Worm (Caenorhabditis elegans) whole organism, L4/young adult: ENCODE data around the gene lim-4.

Experiments used
- W03F9.2 ChIP-seq: fragments of 150-350 bp; optimal IDR thresholded peaks from 2 replicates; lab custom pipeline; 2014; ENCODE audit warnings: missing biosample characterization, missing genetic modification characterization
- dao-5 ChIP-seq: sonication (generic microtip); optimal IDR thresholded peaks from 2 replicates; lab custom pipeline; 2016; ENCODE audit warnings: missing genotype, missing genetic modification characterization, moderate library complexity, missing compliant biosample characterization
- him-1 ChIP-seq: sonication (generic microtip); optimal IDR thresholded peaks from 2 replicates; lab custom pipeline; 2016; ENCODE audit warnings: missing genotype, missing genetic modification reagents, missing genetic modification characterization, missing compliant biosample characterization

The lim-4 gene

DNA sequence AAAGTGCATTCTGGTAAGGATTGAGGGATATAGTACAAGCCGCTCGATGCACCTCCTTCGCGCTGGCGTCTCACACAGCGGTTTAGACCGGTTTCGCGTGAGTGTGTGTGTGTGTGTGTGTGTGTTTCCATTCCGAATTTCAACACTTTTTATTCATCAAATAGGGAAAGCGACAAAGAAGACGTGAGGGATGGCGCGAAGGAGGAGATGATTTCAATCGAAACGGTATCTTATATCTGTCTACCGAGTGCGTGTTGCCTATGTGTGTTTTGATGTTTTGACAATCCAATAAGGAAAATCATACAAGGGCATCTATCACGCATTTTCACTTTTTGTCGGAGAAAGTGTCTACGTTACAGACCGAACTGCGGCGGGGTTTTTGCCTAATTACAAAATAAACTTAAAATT, 35.6 kb downstream of the lim-4 start:
- TF ChIP-seq him-1 (tag; lab: Kevin White, UChicago) (no peak), W03F9.2 (tag; lab: Kevin White, UChicago) (no peak), dao-5 (tag; lab: Kevin White, UChicago) (no peak)

DNA sequence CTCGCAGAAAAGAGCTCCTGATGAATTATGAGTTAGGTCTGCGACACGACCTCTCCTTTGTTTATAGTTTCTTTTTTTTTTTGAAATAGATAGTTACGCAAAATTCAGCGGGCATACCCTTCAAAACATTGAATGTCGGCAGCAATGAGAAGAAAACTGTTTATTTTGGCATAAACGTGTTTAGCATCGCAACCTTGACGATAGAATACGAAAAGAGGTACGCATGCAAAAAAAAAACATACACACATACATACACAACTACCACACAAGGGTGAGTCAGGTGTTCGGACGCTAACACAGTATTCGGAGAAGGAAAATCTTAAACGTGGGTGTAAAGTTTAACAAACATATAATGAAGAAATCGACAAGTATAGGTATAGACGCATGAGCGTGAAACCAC, 37.7 kb downstream of the lim-4 start:
- TF ChIP-seq dao-5 (tag; lab: Kevin White, UChicago) (no peak), W03F9.2 (tag; lab: Kevin White, UChicago) (no peak)

DNA sequence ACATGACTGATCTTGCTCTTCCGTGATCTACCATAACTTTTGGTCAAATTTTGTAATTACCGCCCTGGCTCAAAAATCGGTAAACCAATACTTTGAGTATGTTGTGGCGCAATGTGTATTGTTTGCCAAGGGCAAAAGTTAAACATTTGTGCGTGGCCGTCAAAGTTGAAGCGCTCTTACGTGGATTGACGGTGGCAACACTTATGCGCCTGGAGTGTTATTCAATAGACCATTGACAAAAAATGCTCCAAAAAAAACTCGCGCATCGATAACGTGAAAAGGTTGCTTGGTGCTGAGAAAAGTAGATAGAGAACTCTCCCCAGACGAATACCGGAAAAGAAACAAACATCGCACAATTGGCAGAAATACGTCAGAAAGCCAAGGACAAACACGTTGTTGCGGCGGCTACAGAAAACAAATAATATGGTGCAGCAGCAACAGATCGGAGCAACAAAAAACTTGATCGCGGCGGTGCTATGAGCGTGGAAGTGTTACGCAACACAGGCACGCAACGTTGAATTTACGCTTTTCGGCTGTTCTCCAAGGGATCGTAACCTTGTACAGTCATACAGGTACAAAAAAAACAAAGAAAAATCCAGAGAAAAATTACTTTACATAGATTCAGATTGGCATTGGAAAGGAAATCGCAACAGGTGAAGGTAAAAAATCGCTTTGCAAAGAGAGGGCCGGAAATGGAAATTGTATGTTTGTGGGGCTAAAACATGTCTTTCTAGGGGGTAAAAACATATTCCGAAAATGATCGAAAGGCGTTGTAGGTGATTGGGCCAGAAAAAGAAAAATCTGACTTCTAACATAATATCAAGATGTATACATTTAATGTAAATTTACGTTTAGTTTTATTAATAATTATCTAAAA, 39.1 kb downstream of the lim-4 start:
- TF ChIP-seq him-1 (tag; lab: Kevin White, UChicago) (no peak), W03F9.2 (tag; lab: Kevin White, UChicago) (no peak), dao-5 (tag; lab: Kevin White, UChicago) (no peak)

DNA sequence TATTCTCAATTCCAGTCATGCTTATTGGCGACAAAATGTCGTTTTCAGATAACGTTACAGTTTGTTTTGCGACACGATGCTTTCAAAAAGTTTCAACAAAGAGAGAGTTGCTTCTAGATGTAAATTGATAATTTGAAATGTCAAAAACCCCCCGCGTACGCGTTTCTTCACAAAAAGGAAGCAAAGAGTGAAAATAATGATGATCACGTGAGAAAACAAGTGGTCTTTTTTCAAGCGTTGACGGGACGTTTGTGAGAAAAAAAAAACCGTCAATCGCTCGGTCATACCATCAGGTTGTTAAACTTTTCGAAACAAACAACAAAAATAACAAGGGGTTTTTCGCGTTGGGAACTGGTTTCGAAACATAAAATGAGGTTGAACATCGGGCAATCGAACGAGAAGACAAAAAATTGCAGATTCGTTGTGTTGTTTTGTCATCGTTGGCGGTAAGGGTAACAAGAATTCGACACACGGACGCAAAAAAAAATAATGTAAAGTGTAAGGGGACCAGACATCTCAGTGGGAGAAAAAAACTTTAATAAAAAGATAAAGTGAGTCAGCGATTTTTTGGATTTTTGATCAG, 41.2 kb downstream of the lim-4 start:
- TF ChIP-seq dao-5 (tag; lab: Kevin White, UChicago) (no peak), him-1 (tag; lab: Kevin White, UChicago) (no peak), W03F9.2 (tag; lab: Kevin White, UChicago) (peak; percentile 68)

DNA sequence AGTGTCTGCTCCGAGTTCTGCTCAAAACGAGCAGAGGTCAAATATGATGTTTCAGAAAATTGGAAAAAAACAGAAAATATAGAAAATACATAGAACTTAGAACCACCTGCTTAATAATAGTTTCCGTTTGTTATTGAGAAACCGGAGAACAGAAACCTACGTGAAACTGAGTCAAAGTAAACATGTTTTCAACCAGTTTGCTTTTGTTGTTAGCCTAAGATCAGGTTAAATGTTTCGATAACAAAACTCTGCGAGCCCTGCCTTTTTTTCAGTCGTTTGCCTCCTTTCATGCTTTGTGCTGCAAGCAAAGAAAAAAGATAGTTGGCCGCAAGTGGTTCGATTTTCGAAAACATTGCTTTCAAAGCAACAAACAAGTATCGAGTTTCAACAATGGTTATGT, 42.5 kb downstream of the lim-4 start:
- no peak for TF ChIP-seq dao-5 (tag; lab: Kevin White, UChicago)
- TF ChIP-seq him-1 (tag; lab: Kevin White, UChicago) = no peak
- TF ChIP-seq W03F9.2 (tag; lab: Kevin White, UChicago) = no peak

DNA sequence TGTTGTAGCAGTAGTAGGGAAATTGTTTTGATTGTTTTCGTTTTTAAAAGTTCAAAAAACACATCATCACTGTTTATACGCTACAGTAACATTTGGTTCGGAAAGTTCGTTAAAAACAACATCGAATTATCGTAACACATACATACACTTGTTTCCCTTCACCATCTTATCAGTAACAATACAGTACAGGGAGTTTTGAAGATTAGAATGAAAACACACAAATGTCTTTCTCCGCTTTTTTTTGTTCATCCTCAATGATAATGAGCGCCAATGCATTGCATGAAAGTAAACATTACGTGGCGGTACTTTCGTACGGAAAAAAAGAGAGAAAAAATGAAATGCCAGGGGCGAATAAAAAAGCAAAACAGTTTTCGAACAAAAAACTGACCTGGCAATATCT, 43.7 kb downstream of the lim-4 start:
- TF ChIP-seq W03F9.2 (tag; lab: Kevin White, UChicago) = no peak
- no peak for TF ChIP-seq dao-5 (tag; lab: Kevin White, UChicago)
- TF ChIP-seq him-1 (tag; lab: Kevin White, UChicago) = no peak

DNA sequence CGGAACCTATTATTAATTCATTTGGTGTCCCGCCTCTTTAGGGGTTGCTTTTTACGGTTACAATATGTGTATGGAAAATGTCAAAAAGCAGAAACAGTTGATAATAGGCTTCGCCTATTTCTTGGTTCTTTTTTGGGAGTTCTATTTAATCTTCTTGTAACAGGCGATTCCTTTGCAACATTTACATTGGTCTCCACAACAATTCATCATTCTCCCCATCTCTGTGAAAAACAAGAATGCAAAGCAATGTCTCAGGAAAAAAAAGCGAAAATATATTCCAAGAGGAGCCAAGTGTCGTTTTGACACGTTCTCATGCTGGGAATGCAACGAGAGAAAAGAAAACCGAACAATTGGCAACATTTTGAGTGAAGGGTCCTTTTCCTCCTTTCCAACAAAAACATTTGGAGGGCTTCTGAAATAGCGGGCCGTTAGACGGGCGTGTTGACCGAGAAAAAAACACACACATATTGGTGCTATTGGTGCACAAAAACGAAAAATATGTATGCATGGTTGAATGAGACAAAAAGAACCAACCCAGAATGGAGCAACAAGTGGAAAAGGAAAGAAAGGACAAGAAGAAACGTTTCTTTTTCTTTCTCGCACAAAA, 44.6 kb downstream of the lim-4 start:
- no peak for TF ChIP-seq him-1 (tag; lab: Kevin White, UChicago)
- no peak for TF ChIP-seq W03F9.2 (tag; lab: Kevin White, UChicago)
- TF ChIP-seq dao-5 (tag; lab: Kevin White, UChicago) = no peak

DNA sequence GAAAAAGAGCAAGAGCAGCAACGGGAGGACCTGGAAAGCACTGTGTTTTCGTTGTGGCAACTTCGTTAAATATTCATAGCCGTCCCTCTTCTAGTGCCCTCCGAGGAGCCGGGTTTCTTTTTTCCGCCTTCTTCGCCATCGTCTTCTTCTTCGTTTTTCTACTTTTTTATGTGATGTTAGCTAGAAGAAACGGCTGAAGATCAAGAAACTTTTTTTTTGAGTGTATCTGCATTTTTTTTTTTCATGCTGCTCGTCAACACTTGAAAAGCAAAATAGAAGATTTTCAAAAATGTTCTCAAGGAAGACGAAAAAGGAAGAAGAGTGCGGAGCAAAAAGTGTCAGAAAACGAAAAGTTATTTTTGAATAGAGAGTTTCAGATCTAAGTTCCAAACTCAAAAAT, 46.0 kb downstream of the lim-4 start:
- TF ChIP-seq him-1 (tag; lab: Kevin White, UChicago) (no peak), dao-5 (tag; lab: Kevin White, UChicago) (no peak), W03F9.2 (tag; lab: Kevin White, UChicago) (no peak)

DNA sequence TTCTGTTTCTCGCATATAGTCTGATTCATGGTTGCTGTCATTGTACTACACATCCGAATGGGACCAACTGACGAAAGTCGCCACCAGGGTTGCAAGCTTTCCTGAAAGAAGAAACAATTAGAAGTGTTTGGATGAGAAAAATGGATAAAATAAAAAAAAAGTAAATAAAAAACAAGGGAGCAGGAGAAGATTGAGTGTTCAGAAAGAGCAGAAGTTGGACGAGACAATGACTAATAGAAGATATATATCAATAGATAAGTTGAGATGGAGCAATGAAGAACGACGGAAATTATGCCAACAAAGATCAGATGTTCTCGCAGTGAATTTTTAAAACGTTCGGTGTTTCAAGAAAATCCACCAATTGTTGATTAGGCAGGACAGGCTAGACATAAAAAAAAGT, 46.5 kb downstream of the lim-4 start, which contains the start of gene fkh-9:
TSS of gene fkh-9 (minus strand) at position 101 of the 400 bp plus-strand sequence.
- no peak for TF ChIP-seq him-1 (tag; lab: Kevin White, UChicago)
- TF ChIP-seq W03F9.2 (tag; lab: Kevin White, UChicago) = no peak
- TF ChIP-seq dao-5 (tag; lab: Kevin White, UChicago) = no peak

DNA sequence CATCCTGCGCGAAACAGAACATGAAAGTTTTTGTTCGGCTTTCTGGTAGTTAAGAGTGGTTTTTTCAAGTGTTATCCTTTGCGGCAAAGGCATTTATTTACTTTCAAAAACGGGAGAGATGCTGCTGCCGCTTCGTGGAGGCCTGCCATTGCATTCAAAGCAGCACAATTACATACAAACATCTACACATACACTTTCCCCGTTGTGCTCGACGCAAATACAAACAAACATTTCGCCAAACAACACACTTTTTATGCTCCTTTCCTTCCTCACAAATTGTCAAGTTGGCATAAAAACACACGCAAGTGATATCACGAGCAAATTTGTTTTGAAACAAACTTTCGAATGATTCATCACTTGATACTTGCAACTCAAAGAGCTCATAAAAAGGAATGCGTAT, 47.2 kb downstream of the lim-4 start:
- TF ChIP-seq dao-5 (tag; lab: Kevin White, UChicago) (no peak), W03F9.2 (tag; lab: Kevin White, UChicago) (no peak), him-1 (tag; lab: Kevin White, UChicago) (no peak)

DNA sequence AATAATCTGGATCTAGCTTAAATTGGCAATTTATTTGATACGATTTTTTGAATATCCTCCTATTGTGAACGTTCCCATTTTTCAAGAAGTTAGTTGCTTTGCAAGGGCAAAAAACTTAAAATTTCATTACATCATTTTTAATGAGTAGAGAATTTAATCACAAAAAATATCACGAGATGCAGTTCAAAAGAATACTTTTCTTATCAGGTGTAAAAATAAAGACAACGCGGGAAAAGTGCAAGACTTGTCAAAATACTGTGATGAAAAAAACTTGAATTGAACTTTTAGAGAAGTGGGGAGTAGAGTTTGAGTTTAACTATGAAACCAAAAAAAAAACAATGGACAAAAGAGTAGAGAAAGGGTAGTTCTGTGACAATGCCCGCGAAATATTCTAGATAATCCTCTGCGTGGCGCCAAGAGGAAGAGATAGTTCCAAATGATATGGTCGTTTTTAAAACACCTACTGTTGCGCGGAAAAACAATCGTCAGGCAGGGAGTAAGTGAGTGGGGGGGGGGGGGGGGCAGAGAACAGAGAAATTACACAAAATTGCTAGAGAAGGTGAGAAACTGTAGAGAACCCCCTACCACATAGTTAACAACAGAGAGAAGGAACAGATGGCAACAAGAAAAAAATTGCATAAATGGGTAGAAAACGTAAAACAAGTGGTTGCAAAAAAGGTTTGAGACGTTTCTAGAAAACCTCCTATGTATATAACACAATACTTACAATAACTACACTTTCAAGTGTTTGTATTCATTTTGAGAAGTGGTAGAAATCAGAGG, 48.2 kb downstream of the lim-4 start:
- no peak for TF ChIP-seq dao-5 (tag; lab: Kevin White, UChicago)
- TF ChIP-seq him-1 (tag; lab: Kevin White, UChicago) = no peak
- TF ChIP-seq W03F9.2 (tag; lab: Kevin White, UChicago) = no peak

DNA sequence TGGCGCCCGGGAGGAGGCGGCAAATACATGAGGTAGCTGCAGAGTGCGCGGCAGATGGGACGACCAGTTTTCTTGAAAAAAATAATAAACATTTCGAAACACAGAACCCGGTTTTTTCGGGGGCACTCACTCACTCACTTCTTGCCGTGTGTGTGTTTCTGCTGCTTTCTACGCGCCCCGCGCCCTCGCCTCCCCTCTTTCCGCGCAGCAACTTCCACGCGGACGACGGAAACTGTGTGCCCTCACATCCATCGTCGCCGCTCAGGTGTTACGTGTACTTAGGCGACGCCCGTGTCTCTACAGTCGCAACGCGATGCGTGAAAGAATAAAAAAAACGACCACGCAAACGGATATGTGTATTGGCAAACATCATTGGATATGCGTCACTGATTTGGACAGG, 48.9 kb downstream of the lim-4 start:
- TF ChIP-seq dao-5 (tag; lab: Kevin White, UChicago) (no peak), W03F9.2 (tag; lab: Kevin White, UChicago) (no peak), him-1 (tag; lab: Kevin White, UChicago) (no peak)

DNA sequence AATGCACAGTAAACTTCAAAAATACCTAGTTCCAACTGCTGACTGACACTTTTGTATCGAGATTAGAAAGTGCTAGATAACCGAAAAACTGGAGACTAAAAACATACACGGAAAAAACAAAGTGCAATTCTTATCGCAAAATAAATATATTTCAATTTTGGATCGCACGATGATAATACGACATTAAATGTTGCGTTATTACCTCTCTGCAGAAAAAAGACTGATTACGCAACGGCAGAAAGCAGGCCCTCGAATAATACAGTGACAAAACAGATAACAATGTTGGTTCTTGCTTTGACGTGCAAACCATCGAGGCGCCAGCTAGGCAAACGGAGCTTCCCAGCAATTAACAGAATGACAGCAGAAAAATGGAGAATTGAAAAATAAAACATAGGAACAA, 49.5 kb downstream of the lim-4 start:
- no peak for TF ChIP-seq him-1 (tag; lab: Kevin White, UChicago)
- no peak for TF ChIP-seq dao-5 (tag; lab: Kevin White, UChicago)
- no peak for TF ChIP-seq W03F9.2 (tag; lab: Kevin White, UChicago)
